Worm (Caenorhabditis elegans) whole organism, dauer: ENCODE measurements around the gene F54F11.1.

Experiments
- unc-62 ChIP-seq: sonication (generic microtip); optimal IDR thresholded peaks from 2 replicates; lab custom pipeline; 2017; ENCODE audit warnings: missing biosample characterization, missing genetic modification reagents, missing genetic modification characterization

The F54F11.1 gene

DNA sequence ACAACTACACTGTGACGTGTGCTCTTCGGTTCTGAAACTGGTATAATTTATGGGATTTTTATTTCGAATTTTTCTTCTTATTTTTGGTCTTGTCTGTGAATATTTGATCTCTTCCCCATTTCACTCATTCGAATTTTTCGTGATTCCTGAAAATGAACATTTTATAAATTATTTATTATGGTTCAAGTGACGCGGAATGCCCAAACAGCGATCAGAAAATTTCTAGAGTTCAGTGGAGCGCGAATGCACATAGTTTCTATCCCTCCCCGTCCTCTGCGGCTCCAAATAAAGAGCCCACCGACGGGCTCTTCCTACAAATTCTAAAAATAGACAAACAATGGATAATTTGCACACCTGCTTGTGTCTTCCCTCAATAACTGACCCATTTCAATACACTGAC, at the start of gene F54F11.1:
F54F11.1 (plus strand) TSS at position 301 of the 400 bp plus-strand sequence.
- TF ChIP-seq unc-62 (GFP tag; lab: Kevin White, UChicago): no peak

DNA sequence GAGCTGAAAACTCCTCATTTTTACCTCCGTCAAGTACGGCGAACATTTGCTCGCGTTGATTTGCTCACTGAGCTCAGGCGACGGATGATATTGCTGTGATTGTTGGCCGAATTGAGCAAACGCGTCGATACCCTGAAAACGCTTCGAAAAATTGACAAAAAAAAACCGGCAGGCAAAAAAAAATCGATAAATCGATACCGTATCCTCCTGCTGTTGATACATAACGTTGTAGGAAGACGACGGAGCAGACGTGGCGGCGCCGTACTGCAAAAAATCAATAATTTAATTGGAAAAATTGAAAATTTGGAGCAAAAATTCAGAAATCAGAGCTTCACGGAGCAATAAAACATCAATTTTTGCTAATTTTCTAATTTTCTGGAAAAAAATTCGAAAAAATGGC, 48.9 kb upstream of the F54F11.1 start:
- no peak for TF ChIP-seq unc-62 (GFP tag; lab: Kevin White, UChicago)

DNA sequence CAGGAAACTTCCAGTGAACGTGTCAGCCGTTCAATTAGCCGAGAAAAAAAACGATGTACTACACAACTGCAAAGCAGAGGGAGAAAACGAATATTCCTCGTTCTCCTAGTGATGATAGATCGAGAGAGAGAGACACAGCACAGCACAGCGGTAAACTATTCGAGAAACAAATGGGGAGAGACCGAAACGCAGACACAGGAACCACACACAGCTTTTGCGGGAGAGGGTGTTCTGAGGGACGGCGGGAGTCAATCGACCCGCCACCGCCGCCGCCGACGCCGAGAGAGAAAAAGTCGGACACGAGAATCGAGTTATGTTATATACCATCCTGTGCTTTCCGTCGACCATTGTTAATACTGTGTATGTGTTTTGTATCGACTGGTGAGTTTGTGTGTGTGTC, 47.1 kb upstream of the F54F11.1 start:
- TF ChIP-seq unc-62 (GFP tag; lab: Kevin White, UChicago): no peak

DNA sequence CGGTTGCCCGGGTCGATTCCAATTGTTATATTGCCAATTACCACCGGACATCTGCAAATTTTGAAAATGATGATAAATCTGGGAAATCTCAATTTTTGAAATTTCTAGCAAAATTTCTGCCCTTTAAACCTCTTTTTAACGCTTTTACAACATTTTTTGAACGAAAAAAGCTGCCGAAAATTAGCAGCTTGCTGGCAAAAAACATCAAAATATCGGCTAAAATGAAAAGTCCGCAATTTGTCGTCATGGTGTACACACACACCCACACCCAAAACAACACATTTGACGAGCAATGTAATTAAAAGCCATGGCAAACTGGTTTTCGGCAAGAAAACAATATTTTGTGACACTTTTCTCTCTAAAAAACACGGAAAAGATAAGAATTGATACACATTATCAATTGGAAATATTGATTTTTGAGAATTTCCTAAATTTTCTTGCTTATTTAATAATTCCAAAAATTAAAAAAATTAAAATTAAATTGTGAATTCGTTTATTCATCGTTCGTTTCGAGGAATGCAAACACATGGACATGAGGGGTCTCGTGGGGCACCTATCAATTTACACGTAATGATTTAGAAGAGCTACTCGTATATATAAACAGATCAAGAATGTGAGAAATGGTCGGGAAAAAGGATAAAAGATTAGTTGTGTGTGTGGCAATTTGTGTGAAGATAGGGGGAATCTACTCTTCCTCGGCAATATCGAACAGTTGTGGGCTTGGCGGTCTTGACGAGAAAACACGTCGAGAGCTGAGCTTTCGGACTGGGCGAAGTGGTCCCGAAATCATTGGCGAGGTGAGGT, 43.0 kb upstream of the F54F11.1 start, which contains the start of gene pqn-27:
pqn-27 (minus strand) TSS at position 51 of the 804 bp plus-strand sequence.
- no peak for TF ChIP-seq unc-62 (GFP tag; lab: Kevin White, UChicago)

DNA sequence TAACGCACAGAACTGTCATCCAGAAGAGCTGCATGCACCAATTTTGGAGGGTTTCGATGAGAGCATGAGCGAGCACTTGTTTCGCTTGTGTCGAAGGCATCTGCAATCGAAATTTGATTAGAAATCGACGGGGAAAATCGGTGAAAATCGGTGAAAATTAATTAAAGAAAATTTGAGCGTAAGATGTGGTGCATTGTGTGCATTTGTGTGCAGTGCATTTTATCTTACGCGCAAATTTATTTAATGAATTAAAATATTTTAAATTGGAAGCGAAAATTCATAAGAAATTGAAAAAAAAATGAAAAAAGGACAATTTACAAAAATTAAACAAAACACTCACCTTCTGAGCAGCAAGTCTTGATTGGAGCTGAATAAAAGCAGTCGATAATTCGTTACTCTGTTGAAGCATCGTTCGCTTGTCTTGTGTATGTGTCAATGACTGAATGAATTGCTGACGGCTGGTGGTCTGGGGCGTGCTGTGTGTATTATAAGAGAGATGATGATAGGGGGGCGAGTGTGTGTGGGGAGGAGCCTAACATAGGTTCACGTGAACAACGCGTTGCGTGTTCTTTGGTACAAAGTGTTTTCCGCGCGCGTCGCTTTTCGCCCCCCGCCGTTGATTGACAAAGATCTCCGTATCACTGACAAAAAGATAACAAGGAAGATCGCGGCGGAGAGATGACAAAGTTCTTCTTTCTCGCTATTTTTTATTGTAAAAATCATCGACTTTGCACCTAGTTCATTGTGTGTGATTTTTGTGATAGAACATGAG, 42.0 kb upstream of the F54F11.1 start:
- no peak for TF ChIP-seq unc-62 (GFP tag; lab: Kevin White, UChicago)

DNA sequence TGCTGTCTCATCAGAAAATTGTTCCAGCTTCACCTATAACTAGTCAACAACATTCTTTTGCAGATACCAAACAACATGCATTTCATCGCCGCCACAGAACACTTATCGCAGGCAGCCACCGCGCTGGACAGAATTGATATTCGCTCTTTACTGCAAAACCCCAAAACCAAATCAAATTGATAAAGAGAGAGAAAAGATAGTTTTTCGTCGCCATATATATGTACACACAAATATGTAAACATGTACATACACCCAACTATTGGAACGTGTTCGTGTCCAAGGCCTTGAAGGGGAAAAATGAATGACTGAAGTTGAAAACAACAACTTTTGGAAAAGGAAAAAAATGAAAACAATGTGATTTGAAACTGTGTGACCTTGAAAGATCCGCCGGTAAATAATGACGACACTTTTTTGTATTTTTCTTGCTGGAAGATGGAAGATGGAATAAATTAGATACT, 38.3 kb upstream of the F54F11.1 start:
- TF ChIP-seq unc-62 (GFP tag; lab: Kevin White, UChicago): no peak

DNA sequence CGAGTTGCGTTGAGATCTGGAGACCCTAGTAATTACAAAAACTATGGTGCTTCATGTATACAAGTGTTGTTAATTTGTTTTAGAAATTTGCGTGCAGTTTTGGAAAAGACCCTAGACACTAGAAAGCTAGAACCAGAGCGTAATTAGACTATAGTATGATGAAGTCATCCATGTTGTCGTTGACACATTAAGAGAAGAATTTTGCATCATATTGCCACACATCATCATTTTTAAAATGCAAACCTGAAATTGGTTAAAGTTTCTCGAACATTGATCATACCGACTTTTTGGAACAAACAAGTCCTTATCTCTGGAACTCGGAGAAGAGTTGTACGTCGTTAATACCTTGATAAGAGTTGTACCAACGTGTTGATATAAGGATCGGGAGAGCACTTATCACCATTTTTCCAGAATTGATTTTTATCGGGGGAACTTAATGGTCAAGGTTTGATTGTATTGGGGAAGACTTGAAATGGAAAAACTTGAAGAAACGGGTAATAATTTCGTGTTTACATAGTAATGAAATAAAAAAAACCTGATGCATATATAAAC, 35.8 kb upstream of the F54F11.1 start:
- no peak for TF ChIP-seq unc-62 (GFP tag; lab: Kevin White, UChicago)

DNA sequence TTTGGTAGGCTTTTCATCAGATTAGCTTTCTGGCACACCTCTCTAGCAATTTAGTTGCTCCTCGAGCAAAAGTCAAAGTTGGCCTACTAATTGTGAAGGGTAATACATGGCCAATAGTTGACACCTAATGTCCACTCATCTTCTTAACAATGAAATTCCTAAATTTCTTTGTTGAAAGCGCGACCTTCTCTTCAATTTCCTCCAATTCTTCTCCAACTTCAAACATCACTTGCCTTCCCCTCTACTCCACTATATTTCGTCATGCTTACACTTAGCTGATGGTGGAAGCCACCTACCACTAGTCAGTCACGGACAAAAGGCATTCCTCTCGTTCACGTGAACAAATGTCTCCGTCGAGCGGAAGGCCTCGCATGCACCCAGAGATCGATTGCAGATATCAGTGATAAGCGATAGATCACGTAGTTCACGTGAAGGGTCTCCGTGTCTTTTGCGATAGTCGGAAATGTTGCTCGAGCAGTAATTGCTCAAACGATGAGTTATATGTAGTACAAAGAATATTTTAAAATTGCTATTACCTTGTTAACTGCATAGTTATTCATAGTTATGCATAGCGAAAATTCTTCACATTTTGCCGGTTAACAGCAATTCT, 34.6 kb upstream of the F54F11.1 start, which contains the start of gene E01G4.3:
E01G4.3 (minus strand) TSS at position 560 of the 610 bp plus-strand sequence.
- TF ChIP-seq unc-62 (GFP tag; lab: Kevin White, UChicago): no peak

DNA sequence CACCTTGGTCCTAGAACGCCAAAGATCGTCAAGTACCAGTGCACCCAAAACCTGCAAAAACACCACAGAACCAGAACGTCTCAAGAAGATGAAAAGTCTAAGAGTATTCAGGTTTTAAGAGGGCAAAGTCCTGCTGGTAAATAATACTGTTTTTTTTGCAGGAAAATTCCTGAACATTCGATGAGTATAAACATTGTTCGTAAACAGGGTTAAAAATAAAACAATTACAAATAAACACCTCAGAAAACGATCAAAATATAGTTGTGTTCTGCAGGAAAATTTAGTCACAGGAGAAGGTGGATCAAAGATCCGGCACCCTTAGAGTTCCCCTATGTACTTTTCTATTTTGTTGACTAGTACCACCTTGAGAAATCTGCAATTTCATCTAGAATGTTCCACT, 33.1 kb upstream of the F54F11.1 start:
- TF ChIP-seq unc-62 (GFP tag; lab: Kevin White, UChicago): no peak

DNA sequence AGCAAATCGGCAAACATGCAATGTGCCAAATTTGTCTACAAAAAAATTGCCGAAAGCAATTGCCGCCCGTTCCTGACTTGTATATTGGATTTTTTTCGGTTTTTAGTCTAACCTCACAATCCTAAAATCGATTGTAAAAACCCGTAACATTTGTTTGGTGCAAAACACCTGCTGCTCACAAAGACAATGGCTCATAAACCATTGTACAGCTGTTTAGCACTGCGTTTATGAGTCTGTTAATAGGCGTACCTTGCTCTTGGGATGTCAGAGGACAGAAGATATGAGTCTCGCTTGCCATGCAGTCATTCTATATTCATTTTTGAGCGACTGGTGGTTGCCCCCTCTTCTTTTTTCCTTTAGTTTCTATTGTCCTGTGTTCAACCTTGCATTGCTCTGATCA, 31.7 kb upstream of the F54F11.1 start, which contains the start of gene E01G4.5:
E01G4.5 (plus strand) TSS at position 301 of the 400 bp plus-strand sequence.
- TF ChIP-seq unc-62 (GFP tag; lab: Kevin White, UChicago): no peak

DNA sequence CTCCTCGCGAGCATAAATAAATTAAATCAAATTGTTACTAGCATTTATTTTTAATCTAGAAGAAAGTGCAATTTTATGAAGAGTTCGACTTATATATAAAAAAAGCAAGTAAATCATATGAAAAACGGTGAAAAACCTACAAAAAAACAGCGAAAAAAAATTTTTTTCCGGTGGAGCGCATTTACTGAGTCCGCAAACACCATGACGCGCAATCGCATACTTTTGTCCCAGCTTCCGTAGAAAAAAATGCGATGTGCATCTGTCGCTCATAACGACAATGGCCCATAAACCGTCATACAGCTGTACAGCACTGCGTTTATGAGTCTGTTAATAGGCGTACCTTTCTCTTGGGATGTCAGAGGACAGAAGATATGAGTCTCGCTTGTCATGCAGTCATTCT, 26.5 kb upstream of the F54F11.1 start:
- no peak for TF ChIP-seq unc-62 (GFP tag; lab: Kevin White, UChicago)

DNA sequence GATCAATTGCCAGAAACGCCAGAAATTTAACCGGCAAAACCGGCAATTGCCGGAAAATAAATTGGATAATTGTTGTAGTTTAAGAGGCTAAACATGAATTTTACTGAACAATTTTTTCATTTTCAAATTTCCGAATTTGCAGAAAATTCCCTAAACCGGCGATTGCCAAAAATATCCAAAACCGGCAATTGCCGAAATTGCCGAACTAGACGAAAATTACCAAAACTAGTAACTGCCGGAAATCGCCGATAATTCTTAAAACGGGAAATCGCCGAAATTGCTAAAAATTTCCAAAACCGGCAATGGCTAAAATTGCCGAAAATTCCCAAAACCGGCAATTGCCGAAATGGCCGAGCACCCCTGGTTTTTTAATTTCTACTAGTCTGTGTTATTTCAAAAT, 24.3 kb upstream of the F54F11.1 start:
- TF ChIP-seq unc-62 (GFP tag; lab: Kevin White, UChicago): no peak

DNA sequence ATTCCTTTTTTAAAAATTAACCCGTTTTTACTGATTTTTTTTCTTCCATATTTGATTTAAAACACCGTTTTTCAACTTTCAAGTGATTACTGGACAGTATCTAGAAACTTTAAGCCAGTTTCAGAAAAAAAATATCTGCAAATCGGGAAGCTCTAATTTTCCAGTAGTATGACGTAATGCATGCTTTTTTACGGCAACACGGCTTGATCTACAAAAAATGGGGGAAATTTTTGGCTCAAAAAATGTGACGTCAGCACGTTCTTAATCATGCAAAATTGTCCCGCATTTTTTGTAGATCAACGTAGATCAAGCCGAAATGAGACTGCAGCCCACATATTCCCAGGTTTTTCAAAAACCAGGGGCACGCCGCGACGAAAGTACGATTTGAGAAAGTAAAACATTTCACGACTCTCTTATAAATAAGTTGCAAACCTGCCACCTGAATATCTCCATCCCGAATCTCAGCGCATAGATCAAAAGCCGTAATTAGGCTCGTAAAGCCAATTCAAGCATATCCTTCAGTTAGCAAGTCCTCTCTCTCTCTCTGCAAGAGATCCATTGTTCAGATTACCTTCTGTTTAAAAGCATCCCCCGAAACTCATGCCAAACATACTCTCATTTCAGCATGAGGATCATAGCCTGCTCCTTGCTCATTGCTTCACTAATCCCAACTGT, 21.8 kb upstream of the F54F11.1 start, which contains the start of gene E01G4.6:
E01G4.6 (plus strand) TSS at position 625 of the 675 bp plus-strand sequence.
- TF ChIP-seq unc-62 (GFP tag; lab: Kevin White, UChicago): no peak

DNA sequence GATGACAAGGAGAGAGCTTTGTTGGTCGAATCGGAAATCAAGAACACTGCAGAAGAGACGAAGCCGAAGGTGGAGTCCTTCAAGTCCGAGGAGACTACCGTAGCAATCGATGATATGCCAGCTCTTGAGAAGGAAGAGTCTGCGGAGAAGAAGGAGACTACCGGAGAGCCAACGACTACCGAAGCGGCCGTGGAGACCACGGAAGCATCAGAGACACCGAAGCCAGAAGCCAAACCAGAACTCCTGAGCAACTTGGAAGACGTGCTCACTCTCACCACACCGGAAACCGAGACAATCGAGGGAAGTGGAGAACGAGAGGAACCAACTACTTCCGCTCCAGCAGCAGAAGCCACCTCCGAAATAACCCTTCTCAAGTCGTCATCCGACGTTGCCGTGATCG, 19.6 kb upstream of the F54F11.1 start:
- no peak for TF ChIP-seq unc-62 (GFP tag; lab: Kevin White, UChicago)

DNA sequence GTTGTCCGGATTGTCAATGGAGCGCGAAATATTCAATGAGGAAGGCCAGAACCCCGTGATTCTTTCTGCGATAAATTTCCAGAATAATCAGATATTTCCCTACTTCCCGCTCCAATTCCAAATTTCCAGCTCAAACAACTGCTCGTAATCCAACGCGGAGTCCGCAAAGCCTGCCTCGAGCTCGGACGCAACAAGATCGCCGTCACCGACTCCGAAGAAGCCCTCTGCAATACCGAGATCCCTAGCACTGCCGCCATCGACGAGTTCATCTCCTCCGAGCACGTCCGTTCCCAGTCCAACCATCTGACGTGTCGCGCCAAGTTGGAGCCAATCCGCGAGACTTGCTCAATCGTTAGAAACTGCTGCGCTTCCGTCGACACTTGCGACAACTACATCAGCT, 18.6 kb upstream of the F54F11.1 start:
- TF ChIP-seq unc-62 (GFP tag; lab: Kevin White, UChicago): no peak
